Fruit fly (Drosophila melanogaster) Kc167 (cell line): ENCODE measurements around the gene CG14321.

Source experiments
- Myc ChIP-seq: fragments of >200 bp; optimal IDR thresholded peaks from 2 replicates; lab custom pipeline; 2017; ENCODE audit warnings: missing external identifiers
- Sin3A ChIP-seq: fragments of >200 bp; optimal IDR thresholded peaks from 2 replicates; lab custom pipeline; 2018; ENCODE audit warnings: missing external identifiers
- h ChIP-seq: fragments of >200 bp; optimal IDR thresholded peaks from 3 replicates; lab custom pipeline; 2018; ENCODE audit warnings: missing external identifiers
- insv ChIP-seq: fragments of >200 bp; optimal IDR thresholded peaks from 3 replicates; lab custom pipeline; 2018; ENCODE audit warnings: missing external identifiers
- psq ChIP-seq: fragments of >200 bp; optimal IDR thresholded peaks from 2 replicates; lab custom pipeline; 2017; ENCODE audit warnings: missing external identifiers
- ttk ChIP-seq: sonication (Bioruptor generic); optimal IDR thresholded peaks from 2 replicates; lab custom pipeline; 2017; ENCODE audit warnings: missing external identifiers

DNA sequence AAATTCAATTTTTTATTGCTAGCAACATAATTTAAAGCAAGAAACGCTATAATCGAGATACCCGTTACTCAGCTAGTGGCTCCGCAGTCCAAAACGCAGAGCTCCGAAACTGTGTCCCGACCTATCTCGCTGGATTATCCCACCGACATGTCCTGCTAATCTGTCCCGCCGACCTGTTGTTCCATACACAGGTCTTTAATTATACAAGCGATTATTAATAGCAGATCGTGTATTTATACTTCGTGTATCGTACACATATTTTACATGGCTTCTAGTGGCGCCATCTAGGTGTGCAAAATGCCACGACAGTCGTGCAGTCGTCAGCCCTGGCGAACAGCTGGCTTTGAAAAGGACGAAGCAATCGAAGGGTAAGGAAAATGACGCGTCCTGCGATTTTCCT is at the start of gene CG14321:
- TF ChIP-seq insv (lab: Kevin White, UChicago) (no peak), h (lab: Kevin White, UChicago) (no peak), psq (no peak), Myc (no peak), ttk (lab: Kevin White, UChicago) (no peak), Sin3A (no peak)
